Worm (Caenorhabditis elegans) whole organism, L1 larva: ENCODE data around the gene C28A5.1.

Experiments
- C04F5.9 ChIP-seq: sonication (generic microtip); optimal IDR thresholded peaks from 2 replicates; lab custom pipeline; 2016; ENCODE audit warnings: missing genetic modification characterization, missing compliant biosample characterization
- C34B4.2 ChIP-seq: sonication (generic microtip); optimal IDR thresholded peaks from 2 replicates; lab custom pipeline; 2017; ENCODE audit warnings: mild to moderate bottlenecking, missing genetic modification characterization, missing compliant biosample characterization
- F16B12.6 ChIP-seq: fragments of 150-350 bp; optimal IDR thresholded peaks from 2 replicates; lab custom pipeline; 2014; ENCODE audit warnings: missing biosample characterization, missing genetic modification characterization
- Y116A8C.19 ChIP-seq: sonication (generic microtip); optimal IDR thresholded peaks from 2 replicates; lab custom pipeline; 2016; ENCODE audit warnings: missing compliant biosample characterization, missing genetic modification characterization, borderline replicate concordance
- alr-1 ChIP-seq: fragments of 200-800 bp; sonication (Bioruptor generic); optimal IDR thresholded peaks from 2 replicates; lab custom pipeline; 2018; ENCODE audit warnings: borderline replicate concordance, mild to moderate bottlenecking, missing genetic modification characterization, missing compliant biosample characterization
- blmp-1 ChIP-seq: fragments of 150-350 bp; optimal IDR thresholded peaks from 2 replicates; lab custom pipeline; 2014; ENCODE audit warnings: missing biosample characterization, missing genetic modification characterization
- ceh-8 ChIP-seq: fragments of 200-800 bp; sonication (Bioruptor generic); optimal IDR thresholded peaks from 2 replicates; lab custom pipeline; 2018; ENCODE audit warnings: mild to moderate bottlenecking, missing genetic modification characterization, moderate library complexity, missing compliant biosample characterization
- ceh-82 ChIP-seq, 3 experiments: fragments of 150-350 bp in 1 of 3; sonication (generic microtip) in 2 of 3; optimal IDR thresholded peaks; 2 replicates each; lab custom pipeline; 2014 to 2017; ENCODE audit warnings: missing biosample characterization in 3 of 3, missing genetic modification characterization in 3 of 3
- efl-1 ChIP-seq, 4 experiments: fragments of 150-350 bp; optimal IDR thresholded peaks in 3 of 4; peaks in 1 of 4; 1 replicate in 1 of 4; 2 replicates in 3 of 4; lab custom pipeline; 2014; ENCODE audit warnings: missing biosample characterization in 2 of 4, missing genetic modification characterization in 2 of 4, missing genetic modification reagents in 2 of 4
- elt-2 ChIP-seq: sonication (generic microtip); optimal IDR thresholded peaks from 2 replicates; lab custom pipeline; 2016; ENCODE audit warnings: missing genetic modification characterization, mild to moderate bottlenecking, inconsistent platforms, missing compliant biosample characterization, missing genetic modification reagents
- grh-1 ChIP-seq: fragments of 200-800 bp; sonication (Bioruptor generic); IDR thresholded peaks from 2 replicates; pipeline ENCODE4 v1.3.6; 2022; ENCODE audit warnings: missing genetic modification reagents, missing genetic modification characterization, missing compliant biosample characterization
- hpl-2 ChIP-seq: fragments of 150-350 bp; optimal IDR thresholded peaks from 2 replicates; lab custom pipeline; 2014; ENCODE audit warnings: missing biosample characterization, missing genetic modification reagents, missing genetic modification characterization
- isw-1 ChIP-seq: fragments of 200-800 bp; sonication (Bioruptor generic); IDR thresholded peaks from 2 replicates; pipeline ENCODE4 v1.3.6; 2022; ENCODE audit warnings: missing genetic modification characterization, missing compliant biosample characterization
- jun-1 ChIP-seq: fragments of 150-350 bp; optimal IDR thresholded peaks from 2 replicates; lab custom pipeline; 2014; ENCODE audit warnings: missing biosample characterization, missing genetic modification reagents, missing genetic modification characterization
- lin-13 ChIP-seq: fragments of 150-350 bp; optimal IDR thresholded peaks from 2 replicates; lab custom pipeline; 2014; ENCODE audit warnings: missing biosample characterization, missing genetic modification reagents, missing genetic modification characterization
- lin-14 ChIP-seq: fragments of 200-800 bp; sonication (Bioruptor generic); optimal IDR thresholded peaks from 2 replicates; lab custom pipeline; 2018; ENCODE audit warnings: mild to moderate bottlenecking, missing genetic modification characterization, moderate library complexity, missing compliant biosample characterization
- lin-35 ChIP-seq, 2 experiments: fragments of 150-350 bp; optimal IDR thresholded peaks; 2 replicates each; lab custom pipeline; 2014; ENCODE audit warnings: missing biosample characterization in 2 of 2, missing genetic modification characterization in 2 of 2, missing genetic modification reagents in 2 of 2
- lin-39 ChIP-seq: fragments of 150-350 bp; optimal IDR thresholded peaks from 2 replicates; lab custom pipeline; 2014; ENCODE audit warnings: missing biosample characterization, missing genetic modification reagents, missing genetic modification characterization
- lir-3 ChIP-seq: sonication (generic microtip); optimal IDR thresholded peaks from 2 replicates; lab custom pipeline; 2016; ENCODE audit warnings: mild to moderate bottlenecking, missing genetic modification characterization, moderate library complexity, missing compliant biosample characterization; ENCODE audit not compliant: poor library complexity
- lsy-2 ChIP-seq, 2 experiments: fragments of 150-350 bp; optimal IDR thresholded peaks; 2 replicates each; lab custom pipeline; 2014; ENCODE audit warnings: missing biosample characterization in 2 of 2, missing genetic modification characterization in 2 of 2
- mab-9 ChIP-seq: fragments of 200-800 bp; sonication (Bioruptor generic); IDR thresholded peaks from 2 replicates; pipeline ENCODE4 v1.3.6; 2022; ENCODE audit warnings: missing genetic modification reagents, missing genetic modification characterization, missing compliant biosample characterization
- mef-2 ChIP-seq: fragments of 150-350 bp; optimal IDR thresholded peaks from 2 replicates; lab custom pipeline; 2014; ENCODE audit warnings: missing biosample characterization, missing genetic modification characterization
- nhr-11 ChIP-seq: fragments of 150-350 bp; optimal IDR thresholded peaks from 2 replicates; lab custom pipeline; 2014; ENCODE audit warnings: missing biosample characterization, missing genetic modification characterization
- nhr-47 ChIP-seq: sonication (generic microtip); optimal IDR thresholded peaks from 2 replicates; lab custom pipeline; 2016; ENCODE audit warnings: mild to moderate bottlenecking, missing genetic modification characterization, moderate library complexity, missing compliant biosample characterization
- nhr-76 ChIP-seq: sonication (generic microtip); optimal IDR thresholded peaks from 2 replicates; lab custom pipeline; 2017; ENCODE audit warnings: missing biosample characterization, missing genetic modification characterization
- nhr-85 ChIP-seq: sonication (generic microtip); peaks from one replicate; lab custom pipeline; 2016; ENCODE audit warnings: missing genetic modification characterization, inconsistent platforms, missing compliant biosample characterization
- pax-3 ChIP-seq: fragments of 200-800 bp; sonication (Bioruptor generic); optimal IDR thresholded peaks from 2 replicates; lab custom pipeline; 2018; ENCODE audit warnings: mild to moderate bottlenecking, missing genetic modification characterization, moderate library complexity, missing compliant biosample characterization
- pqm-1 ChIP-seq: sonication (generic microtip); optimal IDR thresholded peaks from 3 replicates; lab custom pipeline; 2017; ENCODE audit warnings: missing biosample characterization, missing genetic modification characterization
- rnt-1 ChIP-seq: sonication (generic microtip); optimal IDR thresholded peaks from 2 replicates; lab custom pipeline; 2016; ENCODE audit warnings: mild to moderate bottlenecking, missing genetic modification characterization, moderate library complexity, missing compliant biosample characterization
- snu-23 ChIP-seq: sonication (generic microtip); optimal IDR thresholded peaks from 2 replicates; lab custom pipeline; 2016; ENCODE audit warnings: missing genetic modification characterization, missing compliant biosample characterization
- sox-4 ChIP-seq: sonication (generic microtip); optimal IDR thresholded peaks from 2 replicates; lab custom pipeline; 2016; ENCODE audit warnings: missing genetic modification characterization, missing compliant biosample characterization
- sptf-1 ChIP-seq: fragments of 150-350 bp; optimal IDR thresholded peaks from 2 replicates; lab custom pipeline; 2014; ENCODE audit warnings: missing biosample characterization, missing genetic modification characterization
- tlp-1 ChIP-seq: fragments of 150-350 bp; optimal IDR thresholded peaks from 2 replicates; lab custom pipeline; 2014; ENCODE audit warnings: missing biosample characterization, missing genetic modification characterization
- unc-98 ChIP-seq: fragments of 200-800 bp; sonication (Bioruptor generic); IDR thresholded peaks from 2 replicates; pipeline ENCODE4 v1.3.6; 2022; ENCODE audit warnings: missing genetic modification characterization, missing compliant biosample characterization
- vab-15 ChIP-seq: sonication (generic microtip); optimal IDR thresholded peaks from 2 replicates; lab custom pipeline; 2017; ENCODE audit warnings: missing genotype, mild to moderate bottlenecking, missing genetic modification characterization, missing compliant biosample characterization
- zip-4 ChIP-seq: fragments of 200-800 bp; sonication (Bioruptor generic); optimal IDR thresholded peaks from 2 replicates; lab custom pipeline; 2018; ENCODE audit warnings: mild to moderate bottlenecking, missing genetic modification characterization, moderate library complexity, missing compliant biosample characterization

The C28A5.1 gene

DNA sequence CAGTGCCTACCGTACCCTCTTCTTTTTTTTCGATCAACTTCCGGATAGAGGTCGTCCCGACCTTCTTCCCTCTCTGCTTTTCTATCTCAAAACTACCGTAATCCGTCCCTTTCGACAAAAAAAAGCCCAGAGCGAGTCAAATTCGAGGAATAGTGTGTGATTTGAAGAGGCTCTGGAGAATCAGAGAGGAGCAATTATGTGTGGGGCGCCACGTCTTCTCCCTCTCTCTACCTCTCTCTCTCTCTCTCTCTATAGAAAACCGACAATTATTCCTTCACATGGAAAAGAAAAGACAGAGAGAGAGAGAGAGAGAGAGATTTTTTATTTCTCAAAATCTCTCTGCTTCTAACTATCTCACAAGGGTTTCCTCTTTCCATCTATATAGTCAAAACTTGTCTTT lies 22.4 kb upstream of the C28A5.1 start (continued):
- peak; percentile 2 for TF ChIP-seq pax-3
- peak; percentile 36 for TF ChIP-seq nhr-47
- TF ChIP-seq tlp-1, result no peak
- TF ChIP-seq ceh-82 (tag; optimal IDR thresholded peaks at IDR 0.05; lab: Kevin White, UChicago), result no peak
- TF ChIP-seq efl-1 (optimal IDR thresholded peaks at IDR 0.05; lab: Kevin White, UChicago), result peak; percentile 24 to 41
- no peak for TF ChIP-seq efl-1 (GFP tag; optimal IDR thresholded peaks at IDR 0.05 in 1 of 2; lab: Kevin White, UChicago)

- TF ChIP-seq mab-9, result no peak
- TF ChIP-seq hpl-2 (GFP tag; lab: Kevin White, UChicago), result no peak
- TF ChIP-seq pqm-1 (tag; lab: Kevin White, UChicago), result no peak
- TF ChIP-seq, all 84 proteins: peak for 0
These were observed 20.8 kb upstream of the C28A5.1 start for ce11 chrIII:4454919-4455318.

ce11 chrIII:4453768-4454167 lies 19.6 kb upstream of the C28A5.1 start:
- no peak for TF ChIP-seq snu-23 (GFP tag; lab: Kevin White, UChicago)
- TF ChIP-seq lin-14, result peak; percentile 10
- peak; percentile 27 for TF ChIP-seq rnt-1

- TF ChIP-seq C34B4.2 (tag; lab: Kevin White, UChicago), result no peak
These were observed 19.2 kb upstream of the C28A5.1 start for ce11 chrIII:4453301-4453700.

DNA sequence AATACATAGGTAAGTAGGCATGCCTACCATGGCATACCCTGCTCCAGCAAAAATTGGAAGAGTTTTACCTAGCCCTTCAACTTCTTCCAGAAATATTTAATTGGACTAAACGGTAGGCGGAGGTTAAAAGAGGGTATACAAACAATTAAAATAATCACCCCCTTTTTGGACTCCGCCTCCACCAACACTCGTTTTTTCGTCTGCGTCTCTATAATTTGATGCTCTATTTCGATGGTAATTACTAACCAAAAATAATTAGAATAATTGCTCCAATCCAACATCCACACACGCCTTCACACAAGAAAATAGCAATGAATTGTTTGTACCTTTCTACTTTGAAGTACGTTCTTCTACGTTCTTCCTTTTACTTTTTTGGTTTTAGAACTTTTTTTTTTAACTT lies 18.6 kb upstream of the C28A5.1 start:
- TF ChIP-seq ceh-8 (peak; percentile 8), tlp-1 (no peak), lin-14 (peak; percentile 47), ceh-82 (tag; optimal IDR thresholded peaks at IDR 0.05; lab: Kevin White, UChicago) (peak in 1 of 3 experiments; percentile 5), nhr-85 (tag; lab: Kevin White, UChicago) (peak; percentile 76), lsy-2 (tag; optimal IDR thresholded peaks at IDR 0.05; lab: Kevin White, UChicago) (peak in 1 of 2 experiments; percentile 31), grh-1 (GFP tag; lab: Robert Waterston, UW) (peak; percentile 26; the same call in 1 of the 2 replicates), isw-1 (GFP tag; lab: Robert Waterston, UW) (no peak), unc-98 (GFP tag; lab: Robert Waterston, UW) (no peak), mef-2 (tag; lab: Kevin White, UChicago) (no peak)

- no peak for TF ChIP-seq F16B12.6 (tag; lab: Kevin White, UChicago)
- no peak for TF ChIP-seq lin-13 (GFP tag; lab: Kevin White, UChicago)
- no peak for TF ChIP-seq hpl-2 (GFP tag; lab: Kevin White, UChicago)
- peak in 1 of 2 experiments; percentile 12 for TF ChIP-seq lsy-2 (tag; optimal IDR thresholded peaks at IDR 0.05; lab: Kevin White, UChicago)
- no peak for TF ChIP-seq nhr-11 (tag; lab: Kevin White, UChicago)
- peak; percentile 42 for TF ChIP-seq lin-14
- TF ChIP-seq lir-3 (tag; lab: Kevin White, UChicago), result no peak
- peak; percentile 1 for TF ChIP-seq pax-3
- no peak for TF ChIP-seq Y116A8C.19
- TF ChIP-seq, all 84 proteins: peak for 3
These were observed 16.8 kb upstream of the C28A5.1 start for ce11 chrIII:4450773-4451423.

ce11 chrIII:4449893-4450579 lies 15.9 kb upstream of the C28A5.1 start, which contains the start of gene ceh-43:
Gene ceh-43, minus strand, starts transcription at chrIII:4449943.
- TF ChIP-seq sptf-1 (tag; lab: Kevin White, UChicago), result no peak
- peak in 1 of 2 experiments; percentile 27 for TF ChIP-seq lin-35 (GFP tag; optimal IDR thresholded peaks at IDR 0.05; lab: Kevin White, UChicago)
- TF ChIP-seq hpl-2 (GFP tag; lab: Kevin White, UChicago), result no peak
- TF ChIP-seq tlp-1, result no peak
- TF ChIP-seq zip-4, result no peak
- TF ChIP-seq nhr-76 (tag; lab: Kevin White, UChicago), result no peak
- TF ChIP-seq sox-4, result no peak
- no peak for TF ChIP-seq alr-1 (tag; lab: Kevin White, UChicago)
- no peak for TF ChIP-seq efl-1 (optimal IDR thresholded peaks at IDR 0.05; lab: Kevin White, UChicago)
- TF ChIP-seq efl-1 (GFP tag; optimal IDR thresholded peaks at IDR 0.05 in 1 of 2; lab: Kevin White, UChicago), result peak in 1 of 2 experiments; percentile 63
- no peak for TF ChIP-seq vab-15
- no peak for TF ChIP-seq F16B12.6 (tag; lab: Kevin White, UChicago)
- no peak for TF ChIP-seq lin-39 (tag; lab: Kevin White, UChicago)
- TF ChIP-seq elt-2 (tag; lab: Kevin White, UChicago), result peak; percentile 14
- no peak for TF ChIP-seq jun-1 (tag; lab: Kevin White, UChicago)
- no peak for TF ChIP-seq Y116A8C.19
- TF ChIP-seq nhr-85 (tag; lab: Kevin White, UChicago), result no peak
- TF ChIP-seq lin-14, result no peak
- TF ChIP-seq blmp-1 (tag; lab: Kevin White, UChicago), result no peak
- TF ChIP-seq C04F5.9 (tag; lab: Kevin White, UChicago), result no peak
- TF ChIP-seq, all 84 proteins: peak for 3
